Worm (Caenorhabditis elegans): Measurements from ENCODE around the gene ipla-1.

Gene ipla-1

ce11 chrII:4583203-4583912 lies 17.8 kb downstream of the ipla-1 start:
- TF ChIP-seq nhr-25 (tag; optimal IDR thresholded peaks at IDR 0.05; ENCODE audit: borderline replicate concordance, insufficient read depth) (no peak), arid-1 (GFP tag; conservative IDR thresholded peaks at IDR 0.05) (no peak), nhr-42 (GFP tag; IDR thresholded peaks at IDR 0.05) (no peak), ctbp-1 (GFP tag; IDR thresholded peaks at IDR 0.05) (0 out of 2 replicates have a peak, but pooled peaks have one; percentile 15), jun-1 (tag; optimal IDR thresholded peaks at IDR 0.05) (no peak), D1046.2 (GFP tag; IDR thresholded peaks at IDR 0.05) (0 out of 2 replicates have a peak, but pooled peaks have one; percentile 34), gei-8 (GFP tag; optimal IDR thresholded peaks at IDR 0.05) (no peak)

ce11 chrII:4581090-4581489 lies 20.1 kb downstream of the ipla-1 start:
- TF ChIP-seq aha-1 (tag) (peak; percentile 68), unc-62 (GFP tag; optimal IDR thresholded peaks at IDR 0.05 in 1 of 2) (peak in 1 of 2 experiments; percentile 41), unc-62 (tag; optimal IDR thresholded peaks at IDR 0.05) (no peak), ama-1 (optimal IDR thresholded peaks at IDR 0.05) (no peak)

- TF ChIP-seq nhr-42 (GFP tag; IDR thresholded peaks at IDR 0.05) (no peak), dve-1 (tag; optimal IDR thresholded peaks at IDR 0.05; ENCODE audit: insufficient read depth) (no peak), nhr-10 (tag; optimal IDR thresholded peaks at IDR 0.05) (no peak), Y75B8A.6 (GFP tag; IDR thresholded peaks at IDR 0.05) (no peak), lir-3 (tag; optimal IDR thresholded peaks at IDR 0.05) (no peak), gei-8 (GFP tag; optimal IDR thresholded peaks at IDR 0.05) (no peak), lin-13 (GFP tag; optimal IDR thresholded peaks at IDR 0.05) (no peak), nhr-237 (tag; optimal IDR thresholded peaks at IDR 0.05) (no peak)
Measured at ce11 chrII:4579920-4580474, 21.2 kb downstream of the ipla-1 start.

ce11 chrII:4579375-4579774 lies 21.8 kb downstream of the ipla-1 start:
- no peak for TF ChIP-seq spr-1 (tag; optimal IDR thresholded peaks at IDR 0.05)
- no peak for TF ChIP-seq lin-29 (GFP tag; IDR thresholded peaks at IDR 0.05)
- no peak for TF ChIP-seq ceh-32 (tag; optimal IDR thresholded peaks at IDR 0.05; ENCODE audit: poor library complexity)
- TF ChIP-seq lir-3 (tag; optimal IDR thresholded peaks at IDR 0.05) = no peak
- TF ChIP-seq lin-13 (GFP tag; optimal IDR thresholded peaks at IDR 0.05) = no peak
- TF ChIP-seq ztf-7 (tag; optimal IDR thresholded peaks at IDR 0.05) = no peak

ce11 chrII:4577391-4577790 lies 23.8 kb downstream of the ipla-1 start:
- TF ChIP-seq nhr-111 (GFP tag; optimal IDR thresholded peaks at IDR 0.05) (no peak), F49E8.2 (tag; optimal IDR thresholded peaks at IDR 0.05; ENCODE audit: borderline replicate concordance) (no peak), tra-1 (GFP tag; IDR thresholded peaks at IDR 0.05) (no peak), ceh-32 (tag; optimal IDR thresholded peaks at IDR 0.05; ENCODE audit: poor library complexity) (no peak), tag-97 (GFP tag; IDR thresholded peaks at IDR 0.05) (no peak), F26F4.8 (GFP tag; conservative IDR thresholded peaks at IDR 0.05) (no peak), lin-38 (GFP tag; IDR thresholded peaks at IDR 0.05) (no peak), T20F7.1 (GFP tag; optimal IDR thresholded peaks at IDR 0.05) (no peak), nhr-48 (tag; optimal IDR thresholded peaks at IDR 0.05) (no peak), skn-1 (tag; optimal IDR thresholded peaks at IDR 0.05) (no peak), cey-2 (tag; optimal IDR thresholded peaks at IDR 0.05; ENCODE audit: borderline replicate concordance, insufficient read depth) (no peak), madf-9 (GFP tag; conservative IDR thresholded peaks at IDR 0.05) (no peak), dmd-6 (GFP tag; IDR thresholded peaks at IDR 0.05) (no peak), ZK337.2 (GFP tag; IDR thresholded peaks at IDR 0.05) (no peak), set-16 (GFP tag; IDR thresholded peaks at IDR 0.05) (no peak), lin-1 (GFP tag; IDR thresholded peaks at IDR 0.05) (no peak), jun-1 (tag; optimal IDR thresholded peaks at IDR 0.05) (no peak)
